Fruit fly (Drosophila melanogaster) whole organism, embryonic: ENCODE results near the gene Lcp65Ag3.

Source experiments
- CG12744 ChIP-seq: fragments of 200-800 bp; sonication (Bioruptor generic); optimal IDR thresholded peaks from 2 replicates; lab custom pipeline; 2016; ENCODE audit warnings: missing biosample characterization, missing genetic modification characterization
- CG6689 ChIP-seq: fragments of 200-800 bp; sonication (Bioruptor generic); IDR thresholded peaks from 2 replicates; pipeline ENCODE4 v1.3.6; 2022; ENCODE audit warnings: missing biosample characterization, missing genetic modification characterization
- emc ChIP-seq: fragments of 200-800 bp; sonication (Bioruptor generic); optimal IDR thresholded peaks from 2 replicates; lab custom pipeline; 2016; ENCODE audit warnings: missing biosample characterization, missing genetic modification characterization
- stwl ChIP-seq: fragments of 200-800 bp; sonication (Bioruptor generic); optimal IDR thresholded peaks from 3 replicates; lab custom pipeline; 2018; ENCODE audit warnings: missing biosample characterization, mild to moderate bottlenecking, missing genetic modification characterization, moderate library complexity

dm6 chr3L:6111458-6111857 is 19.3 kb downstream of the Lcp65Ag3 start:
- TF ChIP-seq CG6689 (GFP tag; lab: Robert Waterston, UW) (no peak), stwl (no peak), CG12744 (no peak), emc (GFP tag; lab: Kevin White, UChicago) (no peak)
